Fruit fly (Drosophila melanogaster) whole organism, embryonic: ENCODE results near the gene CG7120.

Experiments used
- Aef1 ChIP-seq: fragments of 200-800 bp; sonication (Bioruptor generic); IDR thresholded peaks from 3 replicates; pipeline ENCODE4 v1.3.6; 2022; ENCODE audit warnings: missing biosample characterization, missing genetic modification characterization
- Atf3 ChIP-seq: fragments of 200-800 bp; sonication (Bioruptor generic); optimal IDR thresholded peaks from 3 replicates; lab custom pipeline; 2016; ENCODE audit warnings: missing biosample characterization, missing genetic modification characterization
- CG10979 ChIP-seq: fragments of 200-800 bp; sonication (Bioruptor generic); optimal IDR thresholded peaks from 2 replicates; lab custom pipeline; 2018; ENCODE audit warnings: missing biosample characterization, mild to moderate bottlenecking, missing genetic modification characterization, moderate library complexity
- CG11093 ChIP-seq: fragments of 200-800 bp; sonication (Bioruptor generic); IDR thresholded peaks from 3 replicates; pipeline ENCODE4 v1.3.6; 2022; ENCODE audit warnings: missing biosample characterization, missing genetic modification characterization
- CG12104 ChIP-seq: fragments of 200-800 bp; sonication (Bioruptor generic); optimal IDR thresholded peaks from 3 replicates; lab custom pipeline; 2016; ENCODE audit warnings: missing biosample characterization, missing genetic modification characterization
- CG14014 ChIP-seq: fragments of 200-800 bp; sonication (Bioruptor generic); IDR thresholded peaks from 2 replicates; pipeline ENCODE4 v1.3.6; 2022; ENCODE audit warnings: missing biosample characterization, missing genetic modification characterization
- CG15479 ChIP-seq: fragments of 200-800 bp; sonication (Bioruptor generic); optimal IDR thresholded peaks from 3 replicates; lab custom pipeline; 2019; ENCODE audit warnings: missing biosample characterization, mild to moderate bottlenecking, missing genetic modification characterization, moderate library complexity
- CG17829 ChIP-seq: fragments of 200-800 bp; optimal IDR thresholded peaks from 2 replicates; lab custom pipeline; 2019; ENCODE audit warnings: missing biosample characterization, mild to moderate bottlenecking, missing genetic modification characterization, moderate library complexity
- CG18476 ChIP-seq: fragments of 200-800 bp; sonication (Bioruptor generic); optimal IDR thresholded peaks from 2 replicates; lab custom pipeline; 2016; ENCODE audit warnings: missing biosample characterization, mild to moderate bottlenecking, missing genetic modification characterization
- CG2129 ChIP-seq: fragments of 200-800 bp; sonication (Bioruptor generic); IDR thresholded peaks from 2 replicates; pipeline ENCODE4 v1.3.6; 2022; ENCODE audit warnings: missing biosample characterization, missing genetic modification characterization; ENCODE audit not compliant: partially characterized antibody
- CG2889 ChIP-seq: fragments of 200-800 bp; sonication (Bioruptor generic); IDR thresholded peaks from 3 replicates; pipeline ENCODE4 v1.3.6; 2022; ENCODE audit warnings: missing biosample characterization, missing genetic modification characterization
- CG31388 ChIP-seq: fragments of 200-800 bp; sonication (Bioruptor generic); optimal IDR thresholded peaks from 2 replicates; lab custom pipeline; 2016; ENCODE audit warnings: missing biosample characterization, missing genetic modification characterization
- CG34224 ChIP-seq: fragments of 200-800 bp; sonication (Bioruptor generic); IDR thresholded peaks from 3 replicates; pipeline ENCODE4 v1.3.6; 2022; ENCODE audit warnings: missing biosample characterization, missing genetic modification characterization; ENCODE audit not compliant: partially characterized antibody
- CG3995 ChIP-seq: fragments of 200-800 bp; sonication (Bioruptor generic); optimal IDR thresholded peaks from 3 replicates; lab custom pipeline; 2016; ENCODE audit warnings: missing biosample characterization, missing genetic modification characterization
- CG6683 ChIP-seq: fragments of 200-800 bp; sonication (Bioruptor generic); optimal IDR thresholded peaks from 2 replicates; lab custom pipeline; 2017; ENCODE audit warnings: missing biosample characterization, mild to moderate bottlenecking, missing genetic modification characterization, missing genetic modification reagents
- CG7372 ChIP-seq: fragments of 200-800 bp; sonication (Bioruptor generic); IDR thresholded peaks from 2 replicates; pipeline ENCODE4 v1.3.6; 2022; ENCODE audit warnings: missing biosample characterization, missing genetic modification characterization
- CG7556 ChIP-seq: fragments of 200-800 bp; sonication (Bioruptor generic); optimal IDR thresholded peaks from 2 replicates; lab custom pipeline; 2017; ENCODE audit warnings: missing biosample characterization, mild to moderate bottlenecking, missing genetic modification characterization
- CG8089 ChIP-seq: fragments of 200-800 bp; sonication (Bioruptor generic); optimal IDR thresholded peaks from 3 replicates; lab custom pipeline; 2016; ENCODE audit warnings: missing biosample characterization, missing genetic modification characterization
- CG9437 ChIP-seq: fragments of 200-800 bp; sonication (Bioruptor generic); optimal IDR thresholded peaks from 2 replicates; lab custom pipeline; 2018; ENCODE audit warnings: missing biosample characterization, mild to moderate bottlenecking, missing genetic modification characterization
- CHES-1-like ChIP-seq: fragments of 200-800 bp; sonication (Bioruptor generic); optimal IDR thresholded peaks from 2 replicates; lab custom pipeline; 2016; ENCODE audit warnings: missing biosample characterization, missing genetic modification characterization
- E2f1 ChIP-seq: fragments of 200-800 bp; sonication (Bioruptor generic); IDR thresholded peaks from 2 replicates; pipeline ENCODE4 v1.3.6; 2022; ENCODE audit warnings: missing biosample characterization, missing genetic modification characterization
- H2.0 ChIP-seq: fragments of 200-800 bp; sonication (Bioruptor generic); IDR thresholded peaks from 2 replicates; pipeline ENCODE4 v1.3.6; 2022; ENCODE audit warnings: missing biosample characterization, missing genetic modification characterization
- HLH54F ChIP-seq: fragments of 200-800 bp; sonication (Bioruptor generic); optimal IDR thresholded peaks from 3 replicates; lab custom pipeline; 2016; ENCODE audit warnings: missing biosample characterization, missing genetic modification characterization
- Hmr ChIP-seq: fragments of 200-800 bp; sonication (Bioruptor generic); optimal IDR thresholded peaks from 3 replicates; lab custom pipeline; 2017; ENCODE audit warnings: mild to moderate bottlenecking, missing biosample characterization, missing genetic modification reagents, missing genetic modification characterization
- Hmx ChIP-seq: fragments of 200-800 bp; sonication (Bioruptor generic); optimal IDR thresholded peaks from 2 replicates; lab custom pipeline; 2016; ENCODE audit warnings: missing biosample characterization, missing genetic modification characterization
- Hr39 ChIP-seq: fragments of >200 bp; optimal IDR thresholded peaks from 2 replicates; lab custom pipeline; 2017
- Hr51 ChIP-seq, 2 experiments: fragments of 200-800 bp; sonication (Bioruptor generic); optimal IDR thresholded peaks; 2 replicates in 1 of 2; 3 replicates in 1 of 2; lab custom pipeline; 2016 to 2018; ENCODE audit warnings: missing biosample characterization in 2 of 2, missing genetic modification characterization in 2 of 2, mild to moderate bottlenecking in 1 of 2, moderate library complexity in 1 of 2
- Lhr ChIP-seq: fragments of 200-800 bp; sonication (Bioruptor generic); optimal IDR thresholded peaks from 3 replicates; lab custom pipeline; 2017; ENCODE audit warnings: mild to moderate bottlenecking, missing biosample characterization, missing genetic modification reagents, missing genetic modification characterization
- NC2α ChIP-seq: fragments of 200-800 bp; sonication (Bioruptor generic); optimal IDR thresholded peaks from 2 replicates; lab custom pipeline; 2016; ENCODE audit warnings: missing biosample characterization, missing genetic modification characterization
- PHDP ChIP-seq: fragments of 200-800 bp; sonication (Bioruptor generic); optimal IDR thresholded peaks from 3 replicates; lab custom pipeline; 2018; ENCODE audit warnings: missing biosample characterization, mild to moderate bottlenecking, missing genetic modification characterization, moderate library complexity
- Pdp1 ChIP-seq, 2 experiments: fragments of 200-800 bp; sonication (Bioruptor generic); optimal IDR thresholded peaks; 3 replicates each; lab custom pipeline; 2016; ENCODE audit warnings: missing biosample characterization in 2 of 2, missing genetic modification characterization in 2 of 2, mild to moderate bottlenecking in 1 of 2, moderate library complexity in 1 of 2
- Sin3A ChIP-seq: fragments of >200 bp; optimal IDR thresholded peaks from 2 replicates; lab custom pipeline; 2018
- Spps ChIP-seq: fragments of 200-800 bp; sonication (Bioruptor generic); optimal IDR thresholded peaks from 2 replicates; lab custom pipeline; 2018; ENCODE audit warnings: missing biosample characterization, mild to moderate bottlenecking, missing genetic modification characterization
- Taf1 ChIP-seq: fragments of 200-800 bp; sonication (Bioruptor generic); IDR thresholded peaks from 2 replicates; pipeline ENCODE4 v1.3.6; 2022; ENCODE audit warnings: missing biosample characterization, missing genetic modification characterization
- ac ChIP-seq: fragments of 200-800 bp; sonication (Bioruptor generic); optimal IDR thresholded peaks from 3 replicates; lab custom pipeline; 2017; ENCODE audit warnings: missing biosample characterization, mild to moderate bottlenecking, missing genetic modification characterization
- bcd ChIP-seq: fragments of 200-800 bp; sonication (Bioruptor generic); optimal IDR thresholded peaks from 2 replicates; lab custom pipeline; 2017; ENCODE audit warnings: missing biosample characterization, mild to moderate bottlenecking, missing genetic modification characterization
- fd96Cb ChIP-seq: fragments of 200-800 bp; sonication (Bioruptor generic); optimal IDR thresholded peaks from 2 replicates; lab custom pipeline; 2018; ENCODE audit warnings: missing biosample characterization, mild to moderate bottlenecking, missing genetic modification characterization, moderate library complexity
- jing ChIP-seq: fragments of 200-800 bp; sonication (Bioruptor generic); optimal IDR thresholded peaks from 2 replicates; lab custom pipeline; 2018; ENCODE audit warnings: missing biosample characterization, mild to moderate bottlenecking, missing genetic modification characterization
- nerfin-2 ChIP-seq: fragments of 200-800 bp; sonication (Bioruptor generic); IDR thresholded peaks from 2 replicates; pipeline ENCODE4 v1.3.6; 2022; ENCODE audit warnings: missing biosample characterization, missing genetic modification characterization; ENCODE audit not compliant: partially characterized antibody
- onecut ChIP-seq: fragments of 200-800 bp; sonication (Bioruptor generic); IDR thresholded peaks from 2 replicates; pipeline ENCODE4 v1.3.6; 2022; ENCODE audit warnings: missing biosample characterization, missing genetic modification characterization
- otp ChIP-seq: fragments of 200-800 bp; sonication (Bioruptor generic); IDR thresholded peaks from 3 replicates; pipeline ENCODE4, ENCODE4 v1.3.6; 2022; ENCODE audit warnings: missing biosample characterization, missing genetic modification characterization
- p53 ChIP-seq: fragments of 200-800 bp; sonication (Bioruptor generic); optimal IDR thresholded peaks from 2 replicates; lab custom pipeline; 2016; ENCODE audit warnings: missing biosample characterization, missing genetic modification characterization
- phol ChIP-seq: fragments of 200-800 bp; sonication (Bioruptor generic); optimal IDR thresholded peaks from 3 replicates; lab custom pipeline; 2018; ENCODE audit warnings: missing biosample characterization, mild to moderate bottlenecking, missing genetic modification characterization, moderate library complexity
- sens ChIP-seq: fragments of 200-800 bp; sonication (Bioruptor generic); peaks from one replicate; lab custom pipeline; 2016; ENCODE audit warnings: missing biosample characterization, missing genetic modification characterization
- sr ChIP-seq: fragments of 200-800 bp; sonication (Bioruptor generic); IDR thresholded peaks from 3 replicates; pipeline ENCODE4 v1.3.6; 2022; ENCODE audit warnings: missing biosample characterization, missing genetic modification characterization
- ttk ChIP-seq: fragments of 200-800 bp; sonication (Bioruptor generic); IDR thresholded peaks from 2 replicates; pipeline ENCODE4 v2.1.2; 2022; ENCODE audit warnings: missing biosample characterization, missing genetic modification characterization

The CG7120 gene

DNA sequence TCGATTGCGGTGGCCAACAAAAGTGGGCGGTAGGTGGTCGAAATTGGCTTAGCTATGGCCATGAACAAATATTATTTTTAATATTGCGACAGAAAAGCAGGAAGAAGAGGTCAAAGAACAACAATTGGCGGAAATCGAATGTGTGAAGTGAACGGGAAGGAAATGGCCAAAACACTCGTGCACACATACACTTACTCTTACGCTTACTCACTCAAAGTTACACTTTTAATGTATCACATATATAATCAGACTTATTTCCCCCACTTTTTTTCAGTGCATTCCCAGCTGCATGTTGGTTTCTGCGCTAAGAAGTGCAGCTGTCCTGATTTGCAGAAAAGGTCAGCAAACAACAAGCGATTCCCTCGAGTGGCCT, 52.7 kb downstream of the CG7120 start (continued):
- TF ChIP-seq Taf1 (GFP tag; lab: Robert Waterston, UW) (no peak), CG18476 (GFP tag; lab: Kevin White, UChicago) (no peak), Hmx (GFP tag; lab: Kevin White, UChicago) (no peak), Spps (tag; lab: Kevin White, UChicago) (no peak), CG2129 (no peak), fd96Cb (tag; lab: Kevin White, UChicago) (peak; percentile 13), CG2889 (GFP tag; lab: Robert Waterston, UW) (no peak), jing (GFP tag; lab: Kevin White, UChicago) (no peak), CG11093 (GFP tag; lab: Robert Waterston, UW) (no peak), Hmr (GFP tag; lab: Kevin White, UChicago) (peak; percentile 43), nerfin-2 (GFP tag; lab: Robert Waterston, UW) (no peak), CG10979 (tag; lab: Kevin White, UChicago) (peak; percentile 40), E2f1 (GFP tag; lab: Robert Waterston, UW) (no peak), CHES-1-like (GFP tag; lab: Kevin White, UChicago) (no peak), sens (GFP tag; lab: Kevin White, UChicago) (peak; percentile 52), CG12104 (GFP tag; lab: Kevin White, UChicago) (peak; percentile 29), CG6683 (GFP tag; lab: Kevin White, UChicago) (no peak), bcd (GFP tag; lab: Kevin White, UChicago) (peak; percentile 9), HLH54F (no peak), Atf3 (GFP tag; lab: Kevin White, UChicago) (no peak), CG7556 (peak; percentile 55), Lhr (GFP tag; lab: Kevin White, UChicago) (no peak), otp (GFP tag; lab: Robert Waterston, UW) (no peak), CG31388 (no peak), NC2α (GFP tag; lab: Kevin White, UChicago) (no peak), Hr39 (no peak), phol (tag; lab: Kevin White, UChicago) (peak; percentile 38), Hr51 (GFP tag; optimal IDR thresholded peaks at IDR 0.05; lab: Kevin White, UChicago) (peak in 1 of 2 experiments; percentile 14), CG3995 (GFP tag; lab: Kevin White, UChicago) (no peak), ac (GFP tag; lab: Kevin White, UChicago) (no peak), CG7372 (GFP tag; lab: Robert Waterston, UW) (no peak), CG34224 (no peak), Pdp1 (GFP tag; optimal IDR thresholded peaks at IDR 0.05; lab: Kevin White, UChicago) (peak in 1 of 2 experiments; percentile 17), CG15479 (no peak), CG14014 (GFP tag; lab: Robert Waterston, UW) (no peak), CG17829 (tag; lab: Kevin White, UChicago) (no peak), CG8089 (GFP tag; lab: Kevin White, UChicago) (no peak), CG9437 (GFP tag; lab: Kevin White, UChicago) (no peak), Aef1 (GFP tag; lab: Robert Waterston, UW) (no peak), onecut (GFP tag; lab: Robert Waterston, UW) (no peak), sr (GFP tag; lab: Robert Waterston, UW) (no peak), PHDP (no peak), H2.0 (GFP tag; lab: Robert Waterston, UW) (no peak), p53 (GFP tag; lab: Kevin White, UChicago) (no peak), Sin3A (lab: Kevin White, UChicago) (no peak), ttk (GFP tag; lab: Robert Waterston, UW) (no peak)
